Worm (Caenorhabditis elegans): Measurements from ENCODE around the gene zip-10.

ce11 chrV:11624954-11625353, 25.6 kb downstream of the zip-10 start:
- TF ChIP-seq ceh-82 (tag; optimal IDR thresholded peaks at IDR 0.05) (no peak), pqm-1 (tag; optimal IDR thresholded peaks at IDR 0.05) (no peak), ama-1 (optimal IDR thresholded peaks at IDR 0.05) (no peak), lin-39 (tag; optimal IDR thresholded peaks at IDR 0.05) (no peak), nhr-28 (tag; optimal IDR thresholded peaks at IDR 0.05) (no peak), eor-1 (tag; optimal IDR thresholded peaks at IDR 0.05) (no peak), lsy-12 (tag; optimal IDR thresholded peaks at IDR 0.05) (no peak)
